Fruit fly (Drosophila melanogaster): Measurements from ENCODE around the gene Wnk.

The Wnk gene

dm6 chr3L:21604265-21604664, 49.5 kb upstream of the Wnk start (continued):
- TF ChIP-seq ab (GFP tag; optimal IDR thresholded peaks at IDR 0.05), result no peak
- no peak for TF ChIP-seq CG15011 (GFP tag; optimal IDR thresholded peaks at IDR 0.05)
- peak; percentile 49; the same call in 1 of the 3 replicates for TF ChIP-seq zfh1 (GFP tag; IDR thresholded peaks at IDR 0.05)
- peak; percentile 34; the same call in 1 of the 2 replicates for TF ChIP-seq rib (GFP tag; IDR thresholded peaks at IDR 0.05)
- no peak for TF ChIP-seq CkIIα-i1 (GFP tag; IDR thresholded peaks at IDR 0.05)
- no peak for TF ChIP-seq dimm (GFP tag; IDR thresholded peaks at IDR 0.05)
- TF ChIP-seq fd102C (GFP tag; optimal IDR thresholded peaks at IDR 0.05), result no peak
- peak; percentile 45; the same call in 1 of the 2 replicates for TF ChIP-seq al (GFP tag; IDR thresholded peaks at IDR 0.05)
- peak; percentile 36 for TF ChIP-seq pho (GFP tag; optimal IDR thresholded peaks at IDR 0.05)
- TF ChIP-seq pfk (GFP tag; optimal IDR thresholded peaks at IDR 0.05), result no peak
- TF ChIP-seq CG6272 (GFP tag; IDR thresholded peaks at IDR 0.05), result no peak
- TF ChIP-seq CG42726 (GFP tag; IDR thresholded peaks at IDR 0.05; ENCODE audit: partially characterized antibody), result peak; percentile 84
- peak; percentile 42; the same call in 1 of the 2 replicates for TF ChIP-seq CG11085 (GFP tag; IDR thresholded peaks at IDR 0.05)
- no peak for TF ChIP-seq CG10321 (GFP tag; IDR thresholded peaks at IDR 0.05)
- TF ChIP-seq sens (GFP tag), result peak; percentile 83
- peak; percentile 44 for TF ChIP-seq Dad (GFP tag; optimal IDR thresholded peaks at IDR 0.05)
- TF ChIP-seq jigr1 (GFP tag; IDR thresholded peaks at IDR 0.05), result no peak
- TF ChIP-seq CG11560 (tag; IDR thresholded peaks at IDR 0.05), result no peak; the same call in 2 of the 3 replicates
- TF ChIP-seq BEAF-32 (GFP tag; optimal IDR thresholded peaks at IDR 0.05), result no peak
- peak; percentile 85 for TF ChIP-seq CG33213 (GFP tag; optimal IDR thresholded peaks at IDR 0.05)
- TF ChIP-seq fd64A (GFP tag; optimal IDR thresholded peaks at IDR 0.05), result no peak
- peak; percentile 32 for TF ChIP-seq CG11398 (GFP tag; optimal IDR thresholded peaks at IDR 0.05)
- TF ChIP-seq Hr78 (GFP tag; optimal IDR thresholded peaks at IDR 0.05), result peak in 1 of 2 experiments; percentile 98
- no peak; the same call in 2 of the 3 replicates for TF ChIP-seq row (GFP tag; IDR thresholded peaks at IDR 0.05)
- TF ChIP-seq Hr51 (GFP tag; optimal IDR thresholded peaks at IDR 0.05), result peak in 1 of 2 experiments; percentile 16
- no peak for TF ChIP-seq CG15514 (GFP tag; optimal IDR thresholded peaks at IDR 0.05)
- peak; percentile 64 for TF ChIP-seq CG2120 (GFP tag; optimal IDR thresholded peaks at IDR 0.05)
- TF ChIP-seq Usf (GFP tag; optimal IDR thresholded peaks at IDR 0.05), result no peak
- peak; percentile 16 for TF ChIP-seq CG4854 (GFP tag; optimal IDR thresholded peaks at IDR 0.05)
- no peak for TF ChIP-seq ssp (GFP tag; IDR thresholded peaks at IDR 0.05)
- TF ChIP-seq pros (GFP tag; optimal IDR thresholded peaks at IDR 0.05), result no peak
- no peak for TF ChIP-seq CG10274 (GFP tag; optimal IDR thresholded peaks at IDR 0.05)
- no peak for TF ChIP-seq CG4328 (GFP tag; optimal IDR thresholded peaks at IDR 0.05)
- TF ChIP-seq lmd (GFP tag; IDR thresholded peaks at IDR 0.05), result no peak; the same call in 1 of the 2 replicates
- TF ChIP-seq CG17359 (tag; optimal IDR thresholded peaks at IDR 0.05), result peak; percentile 68
- TF ChIP-seq CG4424 (GFP tag; optimal IDR thresholded peaks at IDR 0.05), result peak; percentile 56
- peak; percentile 6 for TF ChIP-seq CG1647 (GFP tag; optimal IDR thresholded peaks at IDR 0.05)
- TF ChIP-seq gsb (GFP tag; IDR thresholded peaks at IDR 0.05), result peak; percentile 41; the same call in 1 of the 2 replicates
- peak in 1 of 3 experiments; percentile 13 for TF ChIP-seq lola (GFP tag; optimal IDR thresholded peaks at IDR 0.05)
- TF ChIP-seq CG17186 (GFP tag; optimal IDR thresholded peaks at IDR 0.05), result no peak
- no peak for TF ChIP-seq CG5180 (GFP tag; optimal IDR thresholded peaks at IDR 0.05)
- peak; percentile 80 for TF ChIP-seq Chrac-16 (GFP tag; optimal IDR thresholded peaks at IDR 0.05)
- TF ChIP-seq CG13287 (GFP tag; IDR thresholded peaks at IDR 0.05; ENCODE audit: partially characterized antibody), result peak; percentile 39; the same call in 1 of the 2 replicates
- peak; percentile 63 for TF ChIP-seq CG1602 (GFP tag; optimal IDR thresholded peaks at IDR 0.05)
- TF ChIP-seq Doc2 (GFP tag; IDR thresholded peaks at IDR 0.05), result no peak
- TF ChIP-seq aop (GFP tag; IDR thresholded peaks at IDR 0.05), result peak; percentile 44; the same call in 1 of the 2 replicates
- peak; percentile 72 for TF ChIP-seq tin (GFP tag; optimal IDR thresholded peaks at IDR 0.05)
- TF ChIP-seq stc (GFP tag; IDR thresholded peaks at IDR 0.05), result 0 out of 2 replicates have a peak, but pooled peaks have one; percentile 12
- 0 out of 2 replicates have a peak, but pooled peaks have one; percentile 34 for TF ChIP-seq CG32767 (GFP tag; IDR thresholded peaks at IDR 0.05)
- TF ChIP-seq CG3847 (GFP tag; IDR thresholded peaks at IDR 0.05), result peak; percentile 54
